Fruit fly (Drosophila melanogaster) whole organism, prepupa: Measurements from ENCODE around the gene GATAe.
A peak's percentile ranks its signal among the peaks of the same experiment; 100 is the strongest.

Experiments
- CG32006 ChIP-seq: fragments of 200-800 bp; sonication (Bioruptor generic); optimal IDR thresholded peaks from 3 replicates; lab custom pipeline; 2017; ENCODE audit warnings: missing biosample characterization, mild to moderate bottlenecking, missing genetic modification characterization
- CG34406 ChIP-seq: fragments of 200-800 bp; sonication (Bioruptor generic); optimal IDR thresholded peaks from 3 replicates; lab custom pipeline; 2016; ENCODE audit warnings: missing biosample characterization, missing genetic modification characterization
- CG6163 ChIP-seq: fragments of 200-800 bp; sonication (Bioruptor generic); IDR thresholded peaks from 3 replicates; pipeline ENCODE4 v1.3.6; 2022; ENCODE audit warnings: missing biosample characterization, missing genetic modification characterization
- CG6276 ChIP-seq: fragments of 200-800 bp; sonication (Bioruptor generic); optimal IDR thresholded peaks from 2 replicates; lab custom pipeline; 2017; ENCODE audit warnings: missing biosample characterization, mild to moderate bottlenecking, missing genetic modification characterization
- CG6792 ChIP-seq: fragments of 200-800 bp; sonication (Bioruptor generic); optimal IDR thresholded peaks from 3 replicates; lab custom pipeline; 2016; ENCODE audit warnings: missing biosample characterization, missing genetic modification characterization
- CG7368 ChIP-seq: fragments of 200-800 bp; sonication (Bioruptor generic); optimal IDR thresholded peaks from 3 replicates; lab custom pipeline; 2016; ENCODE audit warnings: missing biosample characterization, missing genetic modification characterization
- Ets96B ChIP-seq: fragments of 200-800 bp; optimal IDR thresholded peaks from 2 replicates; lab custom pipeline; 2019; ENCODE audit warnings: missing biosample characterization, mild to moderate bottlenecking, missing genetic modification characterization, moderate library complexity
- Hr39 ChIP-seq: fragments of 200-800 bp; sonication (Bioruptor generic); optimal IDR thresholded peaks from 2 replicates; lab custom pipeline; 2016; ENCODE audit warnings: missing biosample characterization, missing genetic modification characterization
- Lpt ChIP-seq: fragments of 200-800 bp; sonication (Bioruptor generic); optimal IDR thresholded peaks from 3 replicates; lab custom pipeline; 2016; ENCODE audit warnings: missing biosample characterization, missing genetic modification characterization
- Smox ChIP-seq: fragments of 200-800 bp; sonication (Bioruptor generic); optimal IDR thresholded peaks from 3 replicates; lab custom pipeline; 2016; ENCODE audit warnings: missing biosample characterization, missing genetic modification characterization
- fd85E ChIP-seq: fragments of 200-800 bp; sonication (Bioruptor generic); optimal IDR thresholded peaks from 3 replicates; lab custom pipeline; 2016; ENCODE audit warnings: missing biosample characterization, missing genetic modification characterization
- fkh ChIP-seq: fragments of 200-800 bp; sonication (Bioruptor generic); optimal IDR thresholded peaks from 3 replicates; lab custom pipeline; 2017; ENCODE audit warnings: missing biosample characterization, mild to moderate bottlenecking, missing genetic modification characterization, moderate library complexity
- net ChIP-seq: fragments of 200-800 bp; sonication (Bioruptor generic); optimal IDR thresholded peaks from 3 replicates; lab custom pipeline; 2016; ENCODE audit warnings: missing biosample characterization, missing genetic modification characterization
- salr ChIP-seq, 2 experiments: fragments of 200-800 bp; sonication (Bioruptor generic); optimal IDR thresholded peaks; 3 replicates each; lab custom pipeline; 2016 to 2018; ENCODE audit warnings: missing biosample characterization in 2 of 2, missing genetic modification characterization in 2 of 2, mild to moderate bottlenecking in 1 of 2

DNA sequence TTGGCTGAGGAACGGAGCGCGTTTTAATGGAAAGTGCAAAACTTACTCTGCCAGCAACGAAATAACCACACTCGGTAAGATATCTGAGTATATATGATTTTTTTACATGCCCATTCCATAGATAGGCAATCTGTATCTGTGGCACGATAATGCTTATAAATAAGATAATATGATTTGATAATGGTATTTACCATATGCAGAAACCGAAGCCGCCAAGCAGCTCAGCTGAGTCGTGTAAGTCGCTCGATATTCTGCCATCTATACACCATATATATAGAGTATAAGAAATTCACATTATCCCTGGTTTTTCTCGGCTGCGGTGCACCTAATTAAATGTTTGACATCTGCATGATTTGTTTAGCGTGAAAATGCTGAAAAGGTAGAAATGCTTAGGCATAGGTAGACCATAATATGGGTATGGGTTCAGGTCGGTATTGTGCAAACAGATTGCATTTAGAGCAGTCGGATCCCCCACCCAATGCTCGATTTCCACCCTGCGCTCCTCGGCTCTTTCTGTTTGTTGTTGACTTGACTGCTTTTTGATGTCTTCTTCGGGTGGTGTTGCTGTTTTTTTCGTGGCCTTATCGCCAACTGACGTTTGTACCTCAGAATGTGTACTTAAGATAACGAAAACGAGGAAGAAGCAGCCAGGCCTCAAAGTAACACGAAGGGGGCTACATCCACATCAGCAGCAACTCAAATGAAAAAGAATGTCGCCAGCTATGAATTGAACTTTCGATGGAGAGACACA, 1.9 kb upstream of the GATAe start:
- TF ChIP-seq CG6792 (GFP tag; lab: Kevin White, UChicago) (no peak), CG34406 (no peak), CG32006 (GFP tag; lab: Kevin White, UChicago) (no peak), fd85E (GFP tag; lab: Kevin White, UChicago) (no peak), CG6163 (GFP tag; lab: Robert Waterston, UW) (no peak), CG7368 (GFP tag; lab: Kevin White, UChicago) (no peak), Smox (GFP tag; lab: Kevin White, UChicago) (no peak), CG6276 (GFP tag; lab: Kevin White, UChicago) (no peak), Lpt (GFP tag; lab: Kevin White, UChicago) (no peak), Hr39 (GFP tag; lab: Kevin White, UChicago) (no peak), salr (GFP tag; optimal IDR thresholded peaks at IDR 0.05; lab: Kevin White, UChicago) (no peak), Ets96B (tag; lab: Kevin White, UChicago) (no peak), net (GFP tag; lab: Kevin White, UChicago) (no peak), fkh (peak; percentile 91)
